Worm (Caenorhabditis elegans): ENCODE results near the gene R07E3.6.

Gene R07E3.6

ce11 chrX:10321401-10321800 is 3.9 kb downstream of the R07E3.6 start (continued):
- TF ChIP-seq aptf-3 (GFP tag; IDR thresholded peaks at IDR 0.05) (no peak), cebp-2 (GFP tag; IDR thresholded peaks at IDR 0.05) (0 out of 2 replicates have a peak, but pooled peaks have one; percentile 25)

ce11 chrX:10327323-10328022 is 10.0 kb downstream of the R07E3.6 start, which contains the start of gene acl-5:
Gene acl-5, minus strand, starts transcription at chrX:10327456.
- TF ChIP-seq nhr-80 (tag; optimal IDR thresholded peaks at IDR 0.05) (peak; percentile 50), F23B12.7 (tag; optimal IDR thresholded peaks at IDR 0.05; ENCODE audit: insufficient read depth) (peak; percentile 1), xnd-1 (tag; optimal IDR thresholded peaks at IDR 0.05) (no peak)

ce11 chrX:10332035-10332614 is 14.6 kb downstream of the R07E3.6 start:
- TF ChIP-seq atf-7 (tag; optimal IDR thresholded peaks at IDR 0.05), result peak; percentile 48
- TF ChIP-seq nhr-80 (tag; optimal IDR thresholded peaks at IDR 0.05), result peak; percentile 81
- no peak for TF ChIP-seq egl-18 (GFP tag; IDR thresholded peaks at IDR 0.05)
- TF ChIP-seq lsy-27 (tag; optimal IDR thresholded peaks at IDR 0.05; ENCODE audit: borderline replicate concordance, insufficient read depth), result no peak
- TF ChIP-seq K11D2.4 (GFP tag; IDR thresholded peaks at IDR 0.05), result peak; percentile 38; the same call in 1 of the 2 replicates
- TF ChIP-seq cebp-1 (GFP tag; IDR thresholded peaks at IDR 0.05), result peak; percentile 75
- peak; percentile 89 for TF ChIP-seq cebp-1 (tag; optimal IDR thresholded peaks at IDR 0.05)
- peak; percentile 23 for TF ChIP-seq gei-17 (GFP tag; optimal IDR thresholded peaks at IDR 0.05)
- no peak for TF ChIP-seq C17E4.6 (GFP tag; IDR thresholded peaks at IDR 0.05)
- TF ChIP-seq B0019.2 (GFP tag; conservative IDR thresholded peaks at IDR 0.05), result no peak
- TF ChIP-seq B0035.1 (tag; optimal IDR thresholded peaks at IDR 0.05), result no peak
- TF ChIP-seq dox-1 (GFP tag; IDR thresholded peaks at IDR 0.05), result no peak
- TF ChIP-seq hlh-26 (GFP tag; conservative IDR thresholded peaks at IDR 0.05), result no peak
- TF ChIP-seq B0336.3 (GFP tag; IDR thresholded peaks at IDR 0.05), result peak; percentile 31; the same call in 1 of the 2 replicates
- no peak for TF ChIP-seq ceh-27 (GFP tag; optimal IDR thresholded peaks at IDR 0.05)
- no peak for TF ChIP-seq ceh-58 (GFP tag; IDR thresholded peaks at IDR 0.05)
- no peak for TF ChIP-seq lin-26 (GFP tag; IDR thresholded peaks at IDR 0.05)
- peak in 1 of 2 experiments; percentile 3 for TF ChIP-seq let-607 (tag; optimal IDR thresholded peaks at IDR 0.05)
- TF ChIP-seq mcd-1 (GFP tag; IDR thresholded peaks at IDR 0.05), result 0 out of 2 replicates have a peak, but pooled peaks have one; percentile 7
- no peak for TF ChIP-seq snpc-1.3 (tag; optimal IDR thresholded peaks at IDR 0.05; ENCODE audit: insufficient read depth)
- no peak for TF ChIP-seq ceh-40 (GFP tag; IDR thresholded peaks at IDR 0.05)
- TF ChIP-seq zfh-2 (GFP tag; conservative IDR thresholded peaks at IDR 0.05), result peak; percentile 78
- TF ChIP-seq ztf-26 (tag; optimal IDR thresholded peaks at IDR 0.05), result peak; percentile 56
- no peak for TF ChIP-seq chd-7 (tag; optimal IDR thresholded peaks at IDR 0.05)
- peak; percentile 47 for TF ChIP-seq unc-62 (GFP tag; optimal IDR thresholded peaks at IDR 0.05)
- TF ChIP-seq lin-40 (tag; optimal IDR thresholded peaks at IDR 0.05), result peak; percentile 55
- TF ChIP-seq F22D6.2 (tag; optimal IDR thresholded peaks at IDR 0.05), result peak; percentile 4
- no peak for TF ChIP-seq madf-8 (GFP tag; conservative IDR thresholded peaks at IDR 0.05)
- TF ChIP-seq F57A8.1 (GFP tag; optimal IDR thresholded peaks at IDR 0.05), result no peak
- TF ChIP-seq tlf-1 (GFP tag; optimal IDR thresholded peaks at IDR 0.05), result no peak
- TF ChIP-seq snpc-1.1 (tag; optimal IDR thresholded peaks at IDR 0.05; ENCODE audit: insufficient read depth), result no peak
- TF ChIP-seq Y95B8A.8 (GFP tag; IDR thresholded peaks at IDR 0.05), result no peak
- TF ChIP-seq K12H6.12 (tag; optimal IDR thresholded peaks at IDR 0.05), result peak; percentile 22

All from whole organism, young adult.